Worm (Caenorhabditis elegans) whole organism, L4 larva: ENCODE results near the gene F57G8.7.

Experiments
- Y75B8A.6 ChIP-seq: fragments of 200-800 bp; sonication (Bioruptor generic); IDR thresholded peaks from 2 replicates; pipeline ENCODE4 v1.3.6; 2022; ENCODE audit warnings: missing genetic modification reagents, missing genetic modification characterization, missing compliant biosample characterization
- fos-1 ChIP-seq: fragments of 150-350 bp; optimal IDR thresholded peaks from 2 replicates; lab custom pipeline; 2014; ENCODE audit warnings: missing biosample characterization, missing genetic modification characterization
- hif-1 ChIP-seq, 2 experiments: sonication (generic microtip); optimal IDR thresholded peaks; 2 replicates each; lab custom pipeline; 2016 to 2017; ENCODE audit warnings: missing compliant biosample characterization in 2 of 2, missing genetic modification characterization in 2 of 2, missing genetic modification reagents in 2 of 2, missing genotype in 2 of 2, mild to moderate bottlenecking in 1 of 2
- hmg-1.1 ChIP-seq: fragments of 200-800 bp; sonication (Bioruptor generic); IDR thresholded peaks from 2 replicates; pipeline ENCODE4 v1.3.6; 2022; ENCODE audit warnings: missing genetic modification reagents, missing genetic modification characterization, missing compliant biosample characterization
- madf-5 ChIP-seq, 2 experiments: fragments of 200-800 bp; sonication (Bioruptor generic); IDR thresholded peaks; 2 replicates each; pipeline ENCODE4 v1.3.6; 2022; ENCODE audit warnings: missing compliant biosample characterization in 2 of 2, missing genetic modification characterization in 2 of 2
- pqm-1 ChIP-seq: sonication (generic microtip); optimal IDR thresholded peaks from 2 replicates; lab custom pipeline; 2017; ENCODE audit warnings: missing biosample characterization, missing genetic modification characterization
- skn-1 ChIP-seq: fragments of 150-350 bp; optimal IDR thresholded peaks from 2 replicates; lab custom pipeline; 2014; ENCODE audit warnings: missing biosample characterization, missing genetic modification characterization
- snpc-4 ChIP-seq: fragments of 150-350 bp; optimal IDR thresholded peaks from 2 replicates; lab custom pipeline; 2014; ENCODE audit warnings: missing biosample characterization, missing genetic modification characterization

DNA sequence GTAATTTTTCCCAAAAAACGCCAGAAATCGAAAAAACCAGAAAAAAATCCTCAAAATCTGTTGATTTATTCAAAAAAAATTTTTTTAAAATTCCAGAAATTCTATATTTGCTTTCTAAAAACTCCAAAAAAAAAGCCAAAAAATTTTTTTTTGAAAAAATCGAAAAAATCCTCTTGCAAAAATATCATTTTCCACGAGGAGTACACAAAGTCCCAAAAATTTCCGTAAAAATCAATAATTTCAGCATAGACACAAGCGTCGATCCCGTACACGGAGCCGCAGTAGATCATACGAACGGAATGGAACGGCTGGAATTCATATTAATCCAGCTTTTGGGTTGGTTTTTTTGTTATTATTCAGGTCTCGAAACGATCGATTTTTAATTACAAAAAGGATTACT lies 39.2 kb downstream of the F57G8.7 start:
- TF ChIP-seq hmg-1.1, result no peak
- no peak for TF ChIP-seq pqm-1
- TF ChIP-seq snpc-4 (tag; lab: Kevin White, UChicago), result no peak
- TF ChIP-seq skn-1 (tag; lab: Kevin White, UChicago), result no peak
- no peak for TF ChIP-seq Y75B8A.6 (GFP tag; lab: Robert Waterston, UW)
- no peak for TF ChIP-seq madf-5 (GFP tag; IDR thresholded peaks at IDR 0.05; lab: Robert Waterston, UW)
- TF ChIP-seq hif-1 (tag; optimal IDR thresholded peaks at IDR 0.05; lab: Kevin White, UChicago), result no peak
- no peak for TF ChIP-seq fos-1 (tag; lab: Kevin White, UChicago)
